Fruit fly (Drosophila melanogaster) whole organism, wandering third instar larva: ENCODE results near the gene rngo.
A peak's percentile ranks its signal among the peaks of the same experiment; 100 is the strongest.

ENCODE experiments used
- Abd-B ChIP-seq: fragments of >200 bp; optimal IDR thresholded peaks from 2 replicates; lab custom pipeline; 2017; ENCODE audit warnings: missing biosample characterization, missing genetic modification characterization
- CrebA ChIP-seq: fragments of 200-800 bp; sonication (Bioruptor generic); optimal IDR thresholded peaks from 2 replicates; lab custom pipeline; 2016; ENCODE audit warnings: missing biosample characterization, mild to moderate bottlenecking, missing genetic modification characterization, borderline replicate concordance
- Dif ChIP-seq: fragments of 200-275, 200-300 bp; sonication (Bioruptor generic); optimal IDR thresholded peaks from 2 replicates; lab custom pipeline; 2018; ENCODE audit warnings: missing biosample characterization, missing genetic modification characterization; ENCODE audit not compliant: partially characterized antibody
- HLH106 ChIP-seq: fragments of 200-800 bp; optimal IDR thresholded peaks from 3 replicates; lab custom pipeline; 2019; ENCODE audit warnings: missing biosample characterization, mild to moderate bottlenecking, missing genetic modification characterization, moderate library complexity
- Hnf4 ChIP-seq: fragments of 200-800 bp; sonication (Bioruptor generic); optimal IDR thresholded peaks from 2 replicates; lab custom pipeline; 2016; ENCODE audit warnings: missing biosample characterization, mild to moderate bottlenecking, missing genetic modification characterization
- Hr78 ChIP-seq: fragments of >200 bp; optimal IDR thresholded peaks from 2 replicates; lab custom pipeline; 2017; ENCODE audit warnings: missing biosample characterization, missing genetic modification characterization
- Hr83 ChIP-seq: fragments of 200-300 bp; sonication (Bioruptor generic); optimal IDR thresholded peaks from 2 replicates; lab custom pipeline; 2016; ENCODE audit warnings: missing biosample characterization, mild to moderate bottlenecking, missing genetic modification characterization, moderate library complexity; ENCODE audit not compliant: poor library complexity, severe bottlenecking
- Jra ChIP-seq: sonication (Bioruptor generic); optimal IDR thresholded peaks from 2 replicates; lab custom pipeline; 2016; ENCODE audit warnings: missing biosample characterization, missing genetic modification characterization
- Myc ChIP-seq: fragments of >200 bp; optimal IDR thresholded peaks from 2 replicates; lab custom pipeline; 2017
- N ChIP-seq: fragments of >200 bp; optimal IDR thresholded peaks from 2 replicates; lab custom pipeline; 2018; ENCODE audit warnings: missing biosample characterization, missing external identifiers, missing genetic modification characterization
- OdsH ChIP-seq: fragments of 200-800 bp; sonication (Bioruptor generic); optimal IDR thresholded peaks from 2 replicates; lab custom pipeline; 2016; ENCODE audit warnings: missing biosample characterization, mild to moderate bottlenecking, missing genetic modification characterization
- Sp1 ChIP-seq: fragments of 200-800 bp; sonication (Bioruptor generic); optimal IDR thresholded peaks from 3 replicates; lab custom pipeline; 2019; ENCODE audit warnings: missing biosample characterization, mild to moderate bottlenecking, missing genetic modification characterization, moderate library complexity
- br ChIP-seq: fragments of 200-800 bp; sonication (Bioruptor generic); optimal IDR thresholded peaks from 2 replicates; lab custom pipeline; 2016; ENCODE audit warnings: missing biosample characterization, missing genetic modification characterization
- brk ChIP-seq: fragments of 200-800 bp; sonication (Bioruptor generic); optimal IDR thresholded peaks from 2 replicates; lab custom pipeline; 2016; ENCODE audit warnings: missing biosample characterization, mild to moderate bottlenecking, missing genetic modification characterization
- dl ChIP-seq, 2 experiments: fragments of 175-275, 200-275 bp in 1 of 2; fragments of 200-275 bp in 1 of 2; sonication (Bioruptor generic); optimal IDR thresholded peaks; lab custom pipeline; 2018; ENCODE audit warnings: mild to moderate bottlenecking in 2 of 2, missing biosample characterization in 2 of 2, missing genetic modification characterization in 2 of 2, moderate library complexity in 2 of 2; ENCODE audit not compliant: partially characterized antibody in 2 of 2, insufficient read depth in 1 of 2
- dmrt93B ChIP-seq: fragments of 200-800 bp; sonication (Bioruptor generic); optimal IDR thresholded peaks from 2 replicates; lab custom pipeline; 2018; ENCODE audit warnings: missing biosample characterization, mild to moderate bottlenecking, missing genetic modification characterization
- dsf ChIP-seq: sonication (Bioruptor generic); optimal IDR thresholded peaks from 2 replicates; lab custom pipeline; 2016; ENCODE audit warnings: missing biosample characterization, missing genetic modification characterization, borderline replicate concordance
- ey ChIP-seq: fragments of 200-800 bp; sonication (Bioruptor generic); optimal IDR thresholded peaks from 2 replicates; lab custom pipeline; 2016; ENCODE audit warnings: missing biosample characterization, missing genetic modification characterization
- foxo ChIP-seq, 2 experiments: fragments of 200-800 bp; sonication (Bioruptor generic); optimal IDR thresholded peaks; 2 replicates in 1 of 2; 3 replicates in 1 of 2; lab custom pipeline; 2016 to 2017; ENCODE audit warnings: missing biosample characterization in 2 of 2, missing genetic modification characterization in 2 of 2
- h ChIP-seq: fragments of 200-800 bp; sonication (Bioruptor generic); optimal IDR thresholded peaks from 3 replicates; lab custom pipeline; 2016; ENCODE audit warnings: missing biosample characterization, mild to moderate bottlenecking, missing genetic modification characterization
- lola ChIP-seq: fragments of >200 bp; optimal IDR thresholded peaks from 2 replicates; lab custom pipeline; 2017; ENCODE audit warnings: missing biosample characterization, missing genetic modification characterization
- pan ChIP-seq: fragments of >200 bp; optimal IDR thresholded peaks from 2 replicates; lab custom pipeline; 2017
- rgr ChIP-seq: fragments of 200-800 bp; sonication (Bioruptor generic); optimal IDR thresholded peaks from 3 replicates; lab custom pipeline; 2016; ENCODE audit warnings: missing biosample characterization, mild to moderate bottlenecking, missing genetic modification characterization
- sage ChIP-seq: fragments of 200-800 bp; sonication (Bioruptor generic); optimal IDR thresholded peaks from 2 replicates; lab custom pipeline; 2016; ENCODE audit warnings: missing biosample characterization, mild to moderate bottlenecking, missing genetic modification characterization
- sv ChIP-seq: fragments of 200-800 bp; sonication (Bioruptor generic); optimal IDR thresholded peaks from 3 replicates; lab custom pipeline; 2016; ENCODE audit warnings: missing biosample characterization, missing genetic modification characterization
- tai ChIP-seq: sonication (Bioruptor generic); optimal IDR thresholded peaks from 2 replicates; lab custom pipeline; 2016; ENCODE audit warnings: missing biosample characterization, missing genetic modification characterization
- woc ChIP-seq: sonication (Bioruptor generic); optimal IDR thresholded peaks from 2 replicates; lab custom pipeline; 2016; ENCODE audit warnings: missing biosample characterization, mild to moderate bottlenecking, missing genetic modification characterization

rngo gene

dm6 chrX:16449316-16449715, 8.1 kb downstream of the rngo start:
- TF ChIP-seq br (GFP tag; lab: Kevin White, UChicago) (no peak), dsf (GFP tag; lab: Kevin White, UChicago) (no peak), Jra (GFP tag; lab: Kevin White, UChicago) (no peak), Hnf4 (GFP tag; lab: Kevin White, UChicago) (no peak), lola (GFP tag; lab: Kevin White, UChicago) (no peak), dmrt93B (GFP tag; lab: Kevin White, UChicago) (no peak), N (no peak), Dif (GFP tag; lab: Kevin White, UChicago) (no peak), sv (GFP tag; lab: Kevin White, UChicago) (no peak), foxo (GFP tag; optimal IDR thresholded peaks at IDR 0.05; lab: Kevin White, UChicago) (no peak), tai (no peak), Sp1 (GFP tag; lab: Kevin White, UChicago) (no peak), rgr (GFP tag; lab: Kevin White, UChicago) (no peak)

DNA sequence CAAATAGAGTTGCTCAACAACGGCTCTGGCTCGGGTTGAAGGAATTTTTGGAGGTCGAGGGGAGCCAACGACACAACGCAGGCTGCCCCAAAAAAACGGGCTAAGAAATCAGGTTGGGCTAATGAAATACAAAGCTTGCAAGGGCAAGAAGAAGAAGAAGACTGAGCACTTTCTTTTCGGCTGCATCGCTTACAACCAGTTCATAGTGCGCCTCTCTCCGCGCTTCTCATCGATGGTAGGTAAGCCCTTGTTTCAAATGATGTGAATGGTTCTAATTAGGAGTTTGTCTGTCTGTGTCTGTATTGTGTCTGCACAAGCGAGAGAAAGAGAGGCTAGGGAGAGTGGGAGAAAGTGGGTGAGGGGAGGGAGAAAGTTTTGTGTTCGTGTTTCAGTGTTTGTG, 15.3 kb downstream of the rngo start:
- TF ChIP-seq pan (lab: Kevin White, UChicago) (no peak), br (GFP tag; lab: Kevin White, UChicago) (no peak), Hr83 (GFP tag; lab: Kevin White, UChicago) (no peak), h (GFP tag; lab: Kevin White, UChicago) (no peak), dl (GFP tag; optimal IDR thresholded peaks at IDR 0.05; lab: Kevin White, UChicago; ENCODE audit: insufficient read depth in 1 of 2, partially characterized antibody in 2 of 2) (no peak), CrebA (no peak), OdsH (GFP tag; lab: Kevin White, UChicago) (no peak), ey (no peak), tai (no peak), Myc (lab: Kevin White, UChicago) (no peak), brk (GFP tag; lab: Kevin White, UChicago) (no peak), Hr78 (GFP tag; lab: Kevin White, UChicago) (no peak), Sp1 (GFP tag; lab: Kevin White, UChicago) (no peak), rgr (GFP tag; lab: Kevin White, UChicago) (no peak), Abd-B (no peak), Jra (GFP tag; lab: Kevin White, UChicago) (no peak), sage (GFP tag; lab: Kevin White, UChicago) (no peak), HLH106 (tag; lab: Kevin White, UChicago) (no peak), dsf (GFP tag; lab: Kevin White, UChicago) (no peak)

dm6 chrX:16458551-16458950, 17.3 kb downstream of the rngo start:
- TF ChIP-seq Jra (GFP tag; lab: Kevin White, UChicago) (no peak), foxo (GFP tag; optimal IDR thresholded peaks at IDR 0.05; lab: Kevin White, UChicago) (no peak), woc (peak; percentile 19), lola (GFP tag; lab: Kevin White, UChicago) (no peak)
- TF ChIP-seq, all 38 proteins: peak for 1

DNA sequence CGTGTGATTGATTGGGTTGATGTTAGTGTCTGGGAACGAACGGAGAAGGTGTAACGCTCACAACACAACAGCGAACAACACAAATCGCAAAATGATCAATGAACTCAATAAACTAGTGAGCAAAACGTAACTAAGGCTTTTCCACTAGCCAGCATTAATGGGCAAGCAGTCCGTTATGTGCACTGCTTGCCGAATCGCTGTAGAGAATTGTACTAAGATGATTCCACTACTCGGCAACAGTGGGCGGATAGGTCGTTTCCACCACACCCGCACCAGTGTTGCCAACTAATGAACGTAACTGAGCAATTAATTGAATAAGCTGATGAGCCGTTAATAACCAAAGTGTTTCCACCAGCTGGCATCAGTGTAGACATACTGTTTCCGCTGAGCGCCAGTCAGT, 43.3 kb downstream of the rngo start:
- TF ChIP-seq sage (GFP tag; lab: Kevin White, UChicago) (no peak), Jra (GFP tag; lab: Kevin White, UChicago) (no peak)
- TF ChIP-seq, all 38 proteins: peak for 0
